Worm (Caenorhabditis elegans) whole organism, L3 larva: ENCODE measurements around the gene C10B5.1.

ENCODE experiments used
- R02D3.7 ChIP-seq: fragments of 150-350 bp; optimal IDR thresholded peaks from 2 replicates; lab custom pipeline; 2014; ENCODE audit warnings: missing biosample characterization, missing genetic modification characterization
- aly-2 ChIP-seq: fragments of 150-350 bp; optimal IDR thresholded peaks from 2 replicates; lab custom pipeline; 2014; ENCODE audit warnings: missing biosample characterization, missing genetic modification characterization
- ama-1 ChIP-seq: fragments of 150-350 bp; optimal IDR thresholded peaks from 2 replicates; lab custom pipeline; 2018
- ceh-16 ChIP-seq: sonication (generic microtip); optimal IDR thresholded peaks from 2 replicates; lab custom pipeline; 2017; ENCODE audit warnings: missing biosample characterization, missing genetic modification characterization
- daf-12 ChIP-seq: fragments of 150-350 bp; optimal IDR thresholded peaks from 2 replicates; lab custom pipeline; 2014; ENCODE audit warnings: missing biosample characterization, missing genetic modification reagents, missing genetic modification characterization
- egl-27 ChIP-seq: sonication (generic microtip); optimal IDR thresholded peaks from 4 replicates; lab custom pipeline; 2017; ENCODE audit warnings: missing biosample characterization, missing genetic modification reagents, missing genetic modification characterization
- elt-1 ChIP-seq: fragments of 150-350 bp; optimal IDR thresholded peaks from 2 replicates; lab custom pipeline; 2014; ENCODE audit warnings: missing biosample characterization, missing genetic modification characterization
- elt-2 ChIP-seq: sonication (generic microtip); optimal IDR thresholded peaks from 2 replicates; lab custom pipeline; 2016; ENCODE audit warnings: missing genetic modification reagents, mild to moderate bottlenecking, missing genetic modification characterization, missing compliant biosample characterization
- fkh-10 ChIP-seq: sonication (generic microtip); optimal IDR thresholded peaks from 2 replicates; lab custom pipeline; 2017; ENCODE audit warnings: missing biosample characterization, missing genetic modification reagents, missing genetic modification characterization
- hmg-11 ChIP-seq: sonication (generic microtip); optimal IDR thresholded peaks from 2 replicates; lab custom pipeline; 2016; ENCODE audit warnings: missing genetic modification characterization, missing compliant biosample characterization
- jun-1 ChIP-seq: fragments of 150-350 bp; optimal IDR thresholded peaks from 2 replicates; lab custom pipeline; 2014; ENCODE audit warnings: missing biosample characterization, missing genetic modification reagents, missing genetic modification characterization
- lin-15B ChIP-seq: fragments of 150-350 bp; optimal IDR thresholded peaks from 2 replicates; lab custom pipeline; 2014; ENCODE audit warnings: missing biosample characterization, missing genetic modification characterization
- mdl-1 ChIP-seq: fragments of 150-350 bp; optimal IDR thresholded peaks from 2 replicates; lab custom pipeline; 2014; ENCODE audit warnings: missing biosample characterization, missing genetic modification characterization
- mml-1 ChIP-seq: fragments of 150-350 bp; sonication (generic microtip); optimal IDR thresholded peaks from 3 replicates; lab custom pipeline; 2014; ENCODE audit warnings: missing biosample characterization, missing genetic modification characterization
- nfya-1 ChIP-seq: sonication (generic microtip); optimal IDR thresholded peaks from 2 replicates; lab custom pipeline; 2017; ENCODE audit warnings: missing genetic modification characterization, mild to moderate bottlenecking, missing compliant biosample characterization, antibody characterized with exemption, moderate library complexity; ENCODE audit not compliant: insufficient read depth
- nhr-11 ChIP-seq: fragments of 150-350 bp; optimal IDR thresholded peaks from 2 replicates; lab custom pipeline; 2014; ENCODE audit warnings: missing biosample characterization, missing genetic modification characterization
- nhr-12 ChIP-seq: fragments of 150-350 bp; optimal IDR thresholded peaks from 2 replicates; lab custom pipeline; 2014; ENCODE audit warnings: missing biosample characterization, missing genetic modification characterization
- nhr-23 ChIP-seq: fragments of 150-350 bp; optimal IDR thresholded peaks from 2 replicates; lab custom pipeline; 2014; ENCODE audit warnings: missing biosample characterization, missing genetic modification reagents, missing genetic modification characterization
- nhr-237 ChIP-seq: fragments of 150-350 bp; optimal IDR thresholded peaks from 2 replicates; lab custom pipeline; 2014; ENCODE audit warnings: missing biosample characterization, missing genetic modification characterization
- nhr-25 ChIP-seq: sonication (generic microtip); optimal IDR thresholded peaks from 2 replicates; lab custom pipeline; 2017; ENCODE audit warnings: missing biosample characterization, missing genetic modification characterization
- nhr-28 ChIP-seq: fragments of 150-350 bp; optimal IDR thresholded peaks from 2 replicates; lab custom pipeline; 2014; ENCODE audit warnings: missing biosample characterization, missing genetic modification characterization
- nhr-43 ChIP-seq: sonication (generic microtip); optimal IDR thresholded peaks from 2 replicates; lab custom pipeline; 2016; ENCODE audit warnings: mild to moderate bottlenecking, missing genetic modification characterization, missing compliant biosample characterization; ENCODE audit not compliant: poor library complexity, severe bottlenecking
- nhr-67 ChIP-seq: fragments of 150-350 bp; optimal IDR thresholded peaks from 2 replicates; lab custom pipeline; 2014; ENCODE audit warnings: missing biosample characterization, missing genetic modification characterization
- nhr-76 ChIP-seq: fragments of 150-350 bp; sonication (generic microtip); optimal IDR thresholded peaks from 5 replicates; lab custom pipeline; 2014; ENCODE audit warnings: missing biosample characterization, missing genetic modification characterization
- nhr-77 ChIP-seq: fragments of 150-350 bp; optimal IDR thresholded peaks from 2 replicates; lab custom pipeline; 2014; ENCODE audit warnings: missing biosample characterization, missing genetic modification characterization
- pha-4 ChIP-seq: fragments of 150-350 bp; optimal IDR thresholded peaks from 2 replicates; lab custom pipeline; 2014; ENCODE audit warnings: missing biosample characterization, missing genetic modification reagents, missing genetic modification characterization
- pqm-1 ChIP-seq: fragments of 150-350 bp; optimal IDR thresholded peaks from 2 replicates; lab custom pipeline; 2017; ENCODE audit warnings: missing biosample characterization, missing genetic modification characterization, inconsistent platforms
- skn-1 ChIP-seq: fragments of 150-350 bp; optimal IDR thresholded peaks from 2 replicates; lab custom pipeline; 2014; ENCODE audit warnings: missing biosample characterization, missing genetic modification characterization
- snpc-4 ChIP-seq: fragments of 150-350 bp; optimal IDR thresholded peaks from 2 replicates; lab custom pipeline; 2014; ENCODE audit warnings: missing biosample characterization, missing genetic modification characterization
- unc-62 ChIP-seq: fragments of 150-350 bp; sonication (generic microtip); optimal IDR thresholded peaks from 4 replicates; lab custom pipeline; 2014; ENCODE audit warnings: missing biosample characterization, missing genetic modification reagents, missing genetic modification characterization
- ztf-11 ChIP-seq: fragments of 150-350 bp; optimal IDR thresholded peaks from 2 replicates; lab custom pipeline; 2014; ENCODE audit warnings: missing biosample characterization, missing genetic modification characterization
- ztf-4 ChIP-seq: fragments of 150-350 bp; optimal IDR thresholded peaks from 2 replicates; lab custom pipeline; 2014; ENCODE audit warnings: missing biosample characterization, missing genetic modification characterization

C10B5.1 gene

DNA sequence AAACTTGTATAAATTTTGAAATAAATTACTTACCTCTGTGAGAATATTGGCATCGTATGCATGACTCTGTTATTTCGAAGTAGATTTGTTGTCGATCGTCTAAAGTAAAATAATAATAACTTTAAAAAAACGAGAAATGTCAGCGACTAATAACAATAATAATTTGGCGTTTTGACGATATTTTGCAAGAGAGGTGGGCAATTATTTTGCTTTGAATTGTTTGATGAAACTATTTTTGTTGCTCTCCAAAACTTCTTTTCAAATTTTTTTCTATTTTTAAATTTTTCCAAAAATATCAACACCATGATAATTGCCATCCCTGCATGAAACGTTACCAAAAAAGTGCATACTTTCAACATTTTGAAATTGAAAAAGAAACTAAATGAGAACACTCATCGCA lies 18.1 kb downstream of the C10B5.1 start, which contains the start of gene F41E6.7:
TSS of gene F41E6.7 (minus strand) at position 101 of the 400 bp plus-strand sequence.
- TF ChIP-seq mml-1 (tag; lab: Kevin White, UChicago) (no peak), unc-62 (GFP tag; lab: Kevin White, UChicago) (no peak), aly-2 (tag; lab: Kevin White, UChicago) (no peak), nhr-23 (tag; lab: Kevin White, UChicago) (no peak), nhr-237 (tag; lab: Kevin White, UChicago) (no peak), ama-1 (lab: Kevin White, UChicago) (no peak), ceh-16 (tag; lab: Kevin White, UChicago) (no peak), elt-2 (tag; lab: Kevin White, UChicago) (no peak), nhr-12 (no peak)

ce11 chrV:8599957-8600356 lies 18.9 kb downstream of the C10B5.1 start:
- TF ChIP-seq skn-1 (tag; lab: Kevin White, UChicago), result no peak
- TF ChIP-seq nfya-1 (tag; lab: Kevin White, UChicago), result no peak
- TF ChIP-seq ceh-16 (tag; lab: Kevin White, UChicago), result no peak
- TF ChIP-seq mdl-1 (tag; lab: Kevin White, UChicago), result no peak
- no peak for TF ChIP-seq R02D3.7 (tag; lab: Kevin White, UChicago)
- TF ChIP-seq nhr-67 (tag; lab: Kevin White, UChicago), result no peak
- no peak for TF ChIP-seq mml-1 (tag; lab: Kevin White, UChicago)
- no peak for TF ChIP-seq lin-15B
- TF ChIP-seq nhr-43 (tag; lab: Kevin White, UChicago), result no peak
- no peak for TF ChIP-seq nhr-76 (tag; lab: Kevin White, UChicago)
- no peak for TF ChIP-seq fkh-10 (GFP tag; lab: Kevin White, UChicago)
- no peak for TF ChIP-seq unc-62 (GFP tag; lab: Kevin White, UChicago)
- no peak for TF ChIP-seq nhr-237 (tag; lab: Kevin White, UChicago)
- TF ChIP-seq snpc-4 (tag; lab: Kevin White, UChicago), result no peak
- TF ChIP-seq hmg-11, result no peak
- TF ChIP-seq jun-1 (tag; lab: Kevin White, UChicago), result no peak
- TF ChIP-seq ztf-11, result no peak
- TF ChIP-seq nhr-11, result no peak
- TF ChIP-seq daf-12 (tag; lab: Kevin White, UChicago), result no peak
- no peak for TF ChIP-seq elt-1 (tag; lab: Kevin White, UChicago)

DNA sequence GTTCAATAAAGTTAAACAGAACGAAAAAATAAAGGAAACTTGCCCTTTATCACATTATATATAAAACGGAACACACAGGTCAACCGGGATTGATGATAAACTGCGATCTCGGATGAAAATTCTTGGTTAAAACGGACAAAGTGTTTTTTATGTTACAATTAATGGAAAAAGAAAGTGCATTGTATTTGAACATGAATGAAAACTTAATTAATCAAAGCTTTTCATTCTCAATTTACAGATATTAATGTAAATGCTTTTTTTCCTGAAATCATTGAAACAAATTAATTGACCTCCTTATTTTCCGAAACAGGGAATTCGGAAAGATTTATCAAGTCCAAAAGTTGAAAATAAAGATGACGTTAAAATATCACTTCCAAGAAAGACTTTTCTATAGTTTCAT lies 20.4 kb downstream of the C10B5.1 start, which contains the start of gene F41E6.8:
TSS of gene F41E6.8 (minus strand) at position 101 of the 400 bp plus-strand sequence.
- TF ChIP-seq daf-12 (tag; lab: Kevin White, UChicago) (no peak), mml-1 (tag; lab: Kevin White, UChicago) (no peak), lin-15B (no peak), fkh-10 (GFP tag; lab: Kevin White, UChicago) (no peak), ceh-16 (tag; lab: Kevin White, UChicago) (no peak), nhr-76 (tag; lab: Kevin White, UChicago) (no peak), ztf-4 (tag; lab: Kevin White, UChicago) (no peak), egl-27 (no peak), pqm-1 (tag; lab: Kevin White, UChicago) (no peak), nhr-67 (tag; lab: Kevin White, UChicago) (no peak)
- TF ChIP-seq, all 47 proteins: peak for 0

ce11 chrV:8602638-8603037 lies 21.6 kb downstream of the C10B5.1 start, which contains the start of gene F41E6.15:
Gene F41E6.15 (minus strand): TSS chrV:8602738.
- TF ChIP-seq nhr-28 (no peak), nhr-25 (no peak), elt-1 (tag; lab: Kevin White, UChicago) (no peak), ama-1 (lab: Kevin White, UChicago) (no peak), ztf-11 (no peak), nhr-11 (no peak), nhr-77 (tag; lab: Kevin White, UChicago) (no peak), snpc-4 (tag; lab: Kevin White, UChicago) (no peak), nhr-237 (tag; lab: Kevin White, UChicago) (no peak), mml-1 (tag; lab: Kevin White, UChicago) (no peak), pqm-1 (tag; lab: Kevin White, UChicago) (no peak)

DNA sequence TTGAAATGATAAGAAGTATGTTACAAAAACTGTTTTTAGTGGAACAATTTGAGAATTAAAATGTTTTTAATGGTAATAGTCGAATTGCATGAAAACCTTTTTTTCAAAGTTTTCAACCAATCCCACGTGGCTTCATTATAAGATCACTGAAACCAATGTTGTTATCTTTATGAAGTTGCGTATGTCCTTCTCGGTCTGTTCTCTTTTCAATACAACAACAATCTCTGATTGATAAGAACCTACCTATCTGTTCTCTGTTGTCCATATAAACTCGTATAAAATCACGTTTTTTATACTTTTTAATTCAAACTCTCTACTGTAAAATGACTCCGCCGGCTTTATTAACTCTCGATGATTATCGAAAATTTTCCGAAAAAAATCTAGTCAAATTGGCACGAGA lies 22.2 kb downstream of the C10B5.1 start, which contains the start of gene F41E6.5:
TSS of gene F41E6.5 (plus strand) at position 209 of the 400 bp plus-strand sequence.
- TF ChIP-seq jun-1 (tag; lab: Kevin White, UChicago) (peak; percentile 4), aly-2 (tag; lab: Kevin White, UChicago) (no peak), elt-2 (tag; lab: Kevin White, UChicago) (peak; percentile 77), pqm-1 (tag; lab: Kevin White, UChicago) (peak; percentile 82), pha-4 (tag; lab: Kevin White, UChicago) (peak; percentile 53), nfya-1 (tag; lab: Kevin White, UChicago) (no peak), mdl-1 (tag; lab: Kevin White, UChicago) (no peak)
